Fruit fly (Drosophila melanogaster) whole organism, prepupa: ENCODE measurements around the gene CG34039.

Source experiments
- CG10631 ChIP-seq: fragments of 200-800 bp; sonication (Bioruptor generic); optimal IDR thresholded peaks from 2 replicates; lab custom pipeline; 2016; ENCODE audit warnings: missing biosample characterization, missing genetic modification characterization
- CG11294 ChIP-seq: fragments of 200-800 bp; sonication (Bioruptor generic); IDR thresholded peaks from 2 replicates; pipeline ENCODE4 v1.3.6; 2022; ENCODE audit warnings: missing biosample characterization, missing genetic modification characterization
- CG11902 ChIP-seq: fragments of 200-800 bp; sonication (Bioruptor generic); optimal IDR thresholded peaks from 3 replicates; lab custom pipeline; 2016; ENCODE audit warnings: missing biosample characterization, missing genetic modification characterization
- CG15336 ChIP-seq: fragments of 200-800 bp; sonication (Bioruptor generic); IDR thresholded peaks from 2 replicates; pipeline ENCODE4 v1.3.6; 2022; ENCODE audit warnings: missing biosample characterization, missing genetic modification characterization
- CG1621 ChIP-seq: fragments of 200-800 bp; sonication (Bioruptor generic); optimal IDR thresholded peaks from 3 replicates; lab custom pipeline; 2018; ENCODE audit warnings: missing biosample characterization, mild to moderate bottlenecking, missing genetic modification characterization
- CG16779 ChIP-seq: fragments of 200-800 bp; sonication (Bioruptor generic); optimal IDR thresholded peaks from 3 replicates; lab custom pipeline; 2017; ENCODE audit warnings: missing biosample characterization, mild to moderate bottlenecking, missing genetic modification characterization
- CG3032 ChIP-seq: fragments of 200-800 bp; optimal IDR thresholded peaks from 2 replicates; lab custom pipeline; 2019; ENCODE audit warnings: missing biosample characterization, mild to moderate bottlenecking, missing genetic modification characterization, moderate library complexity
- CG32006 ChIP-seq: fragments of 200-800 bp; sonication (Bioruptor generic); optimal IDR thresholded peaks from 3 replicates; lab custom pipeline; 2017; ENCODE audit warnings: missing biosample characterization, mild to moderate bottlenecking, missing genetic modification characterization
- CG34406 ChIP-seq: fragments of 200-800 bp; sonication (Bioruptor generic); optimal IDR thresholded peaks from 3 replicates; lab custom pipeline; 2016; ENCODE audit warnings: missing biosample characterization, missing genetic modification characterization
- CG3919 ChIP-seq: fragments of 200-800 bp; sonication (Bioruptor generic); optimal IDR thresholded peaks from 3 replicates; lab custom pipeline; 2016; ENCODE audit warnings: missing biosample characterization, missing genetic modification characterization
- CG4318 ChIP-seq: fragments of 200-800 bp; sonication (Bioruptor generic); optimal IDR thresholded peaks from 3 replicates; lab custom pipeline; 2017; ENCODE audit warnings: missing biosample characterization, mild to moderate bottlenecking, missing genetic modification characterization
- CG6792 ChIP-seq: fragments of 200-800 bp; sonication (Bioruptor generic); optimal IDR thresholded peaks from 3 replicates; lab custom pipeline; 2016; ENCODE audit warnings: missing biosample characterization, missing genetic modification characterization
- CG6808 ChIP-seq: fragments of 200-800 bp; sonication (Bioruptor generic); optimal IDR thresholded peaks from 3 replicates; lab custom pipeline; 2017; ENCODE audit warnings: missing biosample characterization, missing genetic modification characterization, mild to moderate bottlenecking, moderate library complexity, missing genetic modification reagents
- CG6854 ChIP-seq: fragments of 200-800 bp; sonication (Bioruptor generic); optimal IDR thresholded peaks from 2 replicates; lab custom pipeline; 2017; ENCODE audit warnings: missing biosample characterization, mild to moderate bottlenecking, missing genetic modification characterization
- CG7368 ChIP-seq: fragments of 200-800 bp; sonication (Bioruptor generic); optimal IDR thresholded peaks from 3 replicates; lab custom pipeline; 2016; ENCODE audit warnings: missing biosample characterization, missing genetic modification characterization
- CG8119 ChIP-seq: fragments of 200-800 bp; sonication (Bioruptor generic); IDR thresholded peaks from 3 replicates; pipeline ENCODE4 v1.3.6; 2022; ENCODE audit warnings: missing biosample characterization, missing genetic modification characterization
- CG8319 ChIP-seq: fragments of 200-800 bp; sonication (Bioruptor generic); optimal IDR thresholded peaks from 3 replicates; lab custom pipeline; 2016; ENCODE audit warnings: missing biosample characterization, missing genetic modification characterization
- CG8632 ChIP-seq: fragments of 200-800 bp; sonication (Bioruptor generic); optimal IDR thresholded peaks from 3 replicates; lab custom pipeline; 2016; ENCODE audit warnings: missing biosample characterization, missing genetic modification characterization
- Ets21C ChIP-seq: fragments of 200-800 bp; sonication (Bioruptor generic); optimal IDR thresholded peaks from 3 replicates; lab custom pipeline; 2016; ENCODE audit warnings: missing biosample characterization, missing genetic modification characterization
- Gug ChIP-seq: fragments of 200-800 bp; sonication (Bioruptor generic); IDR thresholded peaks from 2 replicates; pipeline ENCODE4 v1.3.6; 2022; ENCODE audit warnings: missing biosample characterization, missing genetic modification characterization
- Hr39 ChIP-seq: fragments of 200-800 bp; sonication (Bioruptor generic); optimal IDR thresholded peaks from 2 replicates; lab custom pipeline; 2016; ENCODE audit warnings: missing biosample characterization, missing genetic modification characterization
- Lpt ChIP-seq: fragments of 200-800 bp; sonication (Bioruptor generic); optimal IDR thresholded peaks from 3 replicates; lab custom pipeline; 2016; ENCODE audit warnings: missing biosample characterization, missing genetic modification characterization
- Met ChIP-seq: fragments of 200-800 bp; sonication (Bioruptor generic); optimal IDR thresholded peaks from 3 replicates; lab custom pipeline; 2016; ENCODE audit warnings: missing biosample characterization, missing genetic modification characterization
- achi ChIP-seq: fragments of 200-800 bp; sonication (Bioruptor generic); optimal IDR thresholded peaks from 3 replicates; lab custom pipeline; 2016; ENCODE audit warnings: missing biosample characterization, missing genetic modification characterization
- dac ChIP-seq: fragments of 200-800 bp; sonication (Bioruptor generic); optimal IDR thresholded peaks from 2 replicates; lab custom pipeline; 2017; ENCODE audit warnings: missing biosample characterization, mild to moderate bottlenecking, missing genetic modification characterization
- dsx ChIP-seq: fragments of 200-800 bp; optimal IDR thresholded peaks from 3 replicates; lab custom pipeline; 2019; ENCODE audit warnings: missing biosample characterization, mild to moderate bottlenecking, missing genetic modification characterization, moderate library complexity; ENCODE audit not compliant: poor library complexity, severe bottlenecking
- eg ChIP-seq: fragments of 200-800 bp; sonication (Bioruptor generic); IDR thresholded peaks from 3 replicates; pipeline ENCODE4 v1.3.6; 2022; ENCODE audit warnings: missing biosample characterization, missing genetic modification characterization
- esn ChIP-seq: fragments of 200-800 bp; sonication (Bioruptor generic); optimal IDR thresholded peaks from 2 replicates; lab custom pipeline; 2016; ENCODE audit warnings: missing biosample characterization, mild to moderate bottlenecking, missing genetic modification characterization, moderate library complexity
- fd59A ChIP-seq: fragments of 200-800 bp; sonication (Bioruptor generic); optimal IDR thresholded peaks from 2 replicates; lab custom pipeline; 2017; ENCODE audit warnings: missing biosample characterization, mild to moderate bottlenecking, missing genetic modification characterization, missing genetic modification reagents
- fkh ChIP-seq: fragments of 200-800 bp; sonication (Bioruptor generic); optimal IDR thresholded peaks from 3 replicates; lab custom pipeline; 2017; ENCODE audit warnings: missing biosample characterization, mild to moderate bottlenecking, missing genetic modification characterization, moderate library complexity
- net ChIP-seq: fragments of 200-800 bp; sonication (Bioruptor generic); optimal IDR thresholded peaks from 3 replicates; lab custom pipeline; 2016; ENCODE audit warnings: missing biosample characterization, missing genetic modification characterization
- spab ChIP-seq: fragments of 200-800 bp; sonication (Bioruptor generic); optimal IDR thresholded peaks from 2 replicates; lab custom pipeline; 2017; ENCODE audit warnings: missing biosample characterization, mild to moderate bottlenecking, missing genetic modification characterization, missing genetic modification reagents
- svp ChIP-seq: fragments of 200-800 bp; sonication (Bioruptor generic); peaks from one replicate; lab custom pipeline; 2016; ENCODE audit warnings: missing biosample characterization, missing genetic modification characterization
- vri ChIP-seq: fragments of 200-800 bp; sonication (Bioruptor generic); optimal IDR thresholded peaks from 3 replicates; lab custom pipeline; 2016; ENCODE audit warnings: missing biosample characterization, mild to moderate bottlenecking, missing genetic modification characterization

CG34039 gene

DNA sequence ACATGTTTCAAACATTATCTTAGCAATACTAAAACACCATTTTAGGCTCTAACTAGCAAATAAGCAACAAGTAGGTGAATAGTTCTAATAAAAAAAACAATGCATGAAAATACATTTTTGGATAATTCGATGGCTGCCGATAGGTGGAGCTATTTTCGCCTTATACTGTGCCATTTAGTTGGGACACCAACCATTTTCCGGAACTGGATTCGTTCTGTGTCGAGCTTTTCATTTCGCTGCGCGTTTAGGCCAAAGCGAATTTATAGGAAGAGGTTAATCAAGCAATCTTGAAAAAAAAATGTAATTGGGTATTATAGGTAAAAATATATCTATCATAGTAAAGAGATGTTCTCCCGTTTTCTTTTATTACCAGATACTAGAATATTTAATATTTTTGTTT, 2.9 kb downstream of the CG34039 start:
- TF ChIP-seq Hr39 (GFP tag; lab: Kevin White, UChicago) (no peak), svp (GFP tag; lab: Kevin White, UChicago) (peak; percentile 44), spab (no peak), esn (peak; percentile 25)

DNA sequence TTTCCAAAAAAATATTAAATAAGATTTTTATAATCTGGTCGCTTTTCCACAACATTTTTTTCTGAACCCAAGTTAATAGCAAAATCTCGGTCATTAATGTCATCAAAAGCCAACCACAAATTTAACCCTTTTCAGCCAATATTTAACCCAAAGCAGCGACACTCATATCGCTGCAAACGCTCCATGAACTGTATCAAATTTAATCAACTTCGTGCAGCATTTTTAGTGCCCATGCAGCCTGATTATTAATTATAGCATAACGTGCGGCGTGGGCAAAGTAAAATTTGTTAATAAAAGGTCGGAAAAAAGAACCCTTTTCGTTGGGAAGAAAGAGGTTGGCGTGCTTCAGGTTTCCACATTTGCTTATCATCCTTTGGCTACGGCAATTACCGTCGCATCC, 3.7 kb downstream of the CG34039 start:
- TF ChIP-seq dac (GFP tag; lab: Kevin White, UChicago) (no peak), achi (no peak), CG7368 (no peak), fd59A (GFP tag; lab: Kevin White, UChicago) (no peak), Lpt (GFP tag; lab: Kevin White, UChicago) (no peak), net (GFP tag; lab: Kevin White, UChicago) (no peak), CG1621 (tag; lab: Kevin White, UChicago) (no peak), CG15336 (no peak), CG34406 (no peak), CG3032 (tag; lab: Kevin White, UChicago) (no peak), CG8119 (GFP tag; lab: Robert Waterston, UW) (no peak), CG4318 (GFP tag; lab: Kevin White, UChicago) (no peak), CG16779 (tag; lab: Kevin White, UChicago) (no peak), spab (no peak), CG10631 (GFP tag; lab: Kevin White, UChicago) (no peak)
- TF ChIP-seq, all 60 proteins: peak for 0

DNA sequence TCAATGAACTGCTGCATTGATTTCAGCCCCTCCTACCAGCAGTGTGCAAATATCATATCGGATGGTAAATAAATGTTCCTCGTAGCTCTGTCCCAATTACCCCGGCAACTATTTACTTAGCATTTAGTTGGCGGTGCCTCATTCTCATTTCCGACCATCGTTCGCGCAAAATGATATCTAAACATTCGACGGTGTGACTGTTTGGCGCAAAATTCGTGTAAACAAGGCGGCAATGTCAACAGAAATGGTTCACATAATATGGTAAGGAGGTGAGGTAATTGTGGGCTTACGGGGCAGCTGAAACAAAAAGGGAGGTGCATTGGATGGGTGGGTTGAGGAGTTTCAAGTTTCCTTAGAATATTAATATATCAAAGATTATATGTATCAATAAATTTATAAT, 4.6 kb downstream of the CG34039 start:
- TF ChIP-seq vri (GFP tag; lab: Kevin White, UChicago) (peak; percentile 86), Gug (no peak), CG8632 (GFP tag; lab: Kevin White, UChicago) (peak; percentile 6), fkh (GFP tag; lab: Kevin White, UChicago) (peak; percentile 73)
- TF ChIP-seq, all 60 proteins: peak for 3

DNA sequence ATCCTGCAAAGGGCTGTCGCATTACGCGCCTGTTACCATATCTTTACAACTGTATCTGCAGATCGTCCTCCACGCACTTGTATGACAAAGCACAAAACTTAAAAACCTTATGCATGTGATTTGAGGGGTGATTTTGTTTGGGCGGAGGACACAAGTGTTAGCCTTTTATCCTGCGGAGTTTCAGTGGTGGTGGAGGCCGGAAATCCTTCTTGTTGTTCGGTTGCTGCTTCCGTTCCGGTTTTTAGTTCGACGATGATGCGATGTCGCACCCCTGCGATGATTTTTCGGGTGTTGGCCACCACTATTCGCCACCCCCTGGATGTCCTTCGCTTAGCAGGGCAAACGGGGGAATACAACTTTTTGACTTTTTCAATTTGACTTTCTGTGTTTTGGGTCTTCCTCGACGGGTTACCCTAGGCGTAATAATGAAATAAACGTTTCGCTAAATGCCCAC, 5.4 kb downstream of the CG34039 start:
- no peak for TF ChIP-seq CG8319 (GFP tag; lab: Kevin White, UChicago)
- no peak for TF ChIP-seq CG1621 (tag; lab: Kevin White, UChicago)
- no peak for TF ChIP-seq CG11902 (GFP tag; lab: Kevin White, UChicago)
- no peak for TF ChIP-seq CG8632 (GFP tag; lab: Kevin White, UChicago)
- TF ChIP-seq CG6808, result no peak
- TF ChIP-seq spab, result no peak
- no peak for TF ChIP-seq fkh (GFP tag; lab: Kevin White, UChicago)
- TF ChIP-seq CG34406, result no peak
- TF ChIP-seq dsx (GFP tag; lab: Kevin White, UChicago), result no peak
- TF ChIP-seq CG32006 (GFP tag; lab: Kevin White, UChicago), result no peak
- no peak for TF ChIP-seq Met (GFP tag; lab: Kevin White, UChicago)
- no peak for TF ChIP-seq CG6792 (GFP tag; lab: Kevin White, UChicago)
- no peak for TF ChIP-seq vri (GFP tag; lab: Kevin White, UChicago)
- TF ChIP-seq CG6854 (GFP tag; lab: Kevin White, UChicago), result no peak
- no peak for TF ChIP-seq CG11294 (GFP tag; lab: Robert Waterston, UW)
- no peak for TF ChIP-seq svp (GFP tag; lab: Kevin White, UChicago)
- no peak for TF ChIP-seq eg
- no peak for TF ChIP-seq Ets21C

DNA sequence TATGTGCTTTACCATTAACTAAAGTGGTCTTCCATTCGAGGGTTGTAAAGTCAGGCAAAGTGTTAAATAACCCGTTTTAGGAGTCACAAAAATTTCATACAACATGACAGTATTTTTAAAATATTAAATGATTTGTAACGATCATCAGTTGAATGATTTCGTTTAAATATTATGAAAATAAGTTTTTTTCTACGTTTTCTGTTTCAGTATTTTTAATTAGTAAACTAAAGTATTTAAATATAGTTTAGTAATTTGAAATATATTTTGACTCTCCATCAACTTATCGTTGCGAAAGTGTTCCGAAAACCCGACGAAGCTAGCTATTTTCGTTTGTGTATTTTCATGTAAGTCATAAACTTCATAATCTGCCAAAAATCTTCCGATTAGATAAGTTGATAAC, 7.3 kb downstream of the CG34039 start, which contains the start of gene CG42758:
CG42758 (plus strand) TSS at position 301 of the 400 bp plus-strand sequence.
- TF ChIP-seq CG3919 (GFP tag; lab: Kevin White, UChicago), result no peak
- peak; percentile 15 for TF ChIP-seq svp (GFP tag; lab: Kevin White, UChicago)
